Worm (Caenorhabditis elegans): Measurements from ENCODE around the gene K06B4.15.

The K06B4.15 gene

DNA sequence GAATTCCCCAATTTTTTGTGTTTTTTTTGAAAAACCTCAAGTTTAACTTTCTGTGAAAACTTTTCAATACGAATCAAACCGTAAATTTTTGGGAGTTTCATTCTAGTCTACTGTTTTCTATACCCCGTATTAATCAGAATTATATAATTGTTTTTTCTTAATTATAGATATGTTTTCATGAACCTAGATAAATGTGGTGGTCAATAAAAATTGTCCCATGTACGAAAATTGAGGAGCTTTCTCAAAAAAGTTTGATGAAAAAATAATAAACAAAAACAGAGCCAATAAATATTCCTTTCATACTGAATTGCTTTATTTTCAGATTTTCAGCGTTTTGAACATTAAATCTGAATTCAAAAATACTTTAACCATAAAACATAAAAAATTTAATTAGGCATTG, 40.2 kb downstream of the K06B4.15 start, which contains the start of gene Y6E2A.1:
Y6E2A.1 (minus strand) TSS at position 101 of the 400 bp plus-strand sequence.
- TF ChIP-seq flt-1 (GFP tag; IDR thresholded peaks at IDR 0.05) = no peak
- TF ChIP-seq T22C8.4 (GFP tag; IDR thresholded peaks at IDR 0.05) = no peak
- no peak for TF ChIP-seq ref-1 (GFP tag; conservative IDR thresholded peaks at IDR 0.05)
- no peak for TF ChIP-seq cog-1 (tag; optimal IDR thresholded peaks at IDR 0.05)
- no peak for TF ChIP-seq tab-1 (GFP tag; IDR thresholded peaks at IDR 0.05)
- TF ChIP-seq ztf-29 (GFP tag; IDR thresholded peaks at IDR 0.05) = no peak
- TF ChIP-seq med-1 (GFP tag; optimal IDR thresholded peaks at IDR 0.05; ENCODE audit: insufficient read depth) = no peak
- no peak for TF ChIP-seq ztf-23 (GFP tag; IDR thresholded peaks at IDR 0.05)
- no peak for TF ChIP-seq klf-2 (GFP tag; conservative IDR thresholded peaks at IDR 0.05)

DNA sequence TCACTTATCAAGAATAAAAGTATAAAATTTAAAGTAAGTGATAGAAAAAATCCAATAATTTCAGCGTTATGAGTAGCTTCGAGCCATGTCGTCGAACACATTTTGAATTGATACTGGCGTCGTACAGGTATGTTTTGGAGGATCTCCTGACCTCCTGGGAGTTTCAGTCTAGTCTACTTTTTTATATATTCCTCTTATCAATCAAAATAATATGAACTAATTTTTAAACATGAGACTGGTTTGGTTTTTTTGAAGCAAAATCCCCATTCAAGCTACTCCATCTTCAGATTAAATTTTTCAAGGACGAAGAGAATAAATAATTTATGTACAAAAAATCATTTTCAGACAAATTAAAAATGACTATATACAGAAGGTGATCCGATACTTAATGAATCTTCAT, 41.7 kb downstream of the K06B4.15 start, which contains the start of gene str-101:
str-101 (minus strand) TSS at position 101 of the 400 bp plus-strand sequence.
- TF ChIP-seq klf-2 (GFP tag; conservative IDR thresholded peaks at IDR 0.05) (no peak), T22C8.4 (GFP tag; IDR thresholded peaks at IDR 0.05) (no peak), tab-1 (GFP tag; IDR thresholded peaks at IDR 0.05) (no peak), med-1 (GFP tag; optimal IDR thresholded peaks at IDR 0.05; ENCODE audit: insufficient read depth) (no peak), cog-1 (tag; optimal IDR thresholded peaks at IDR 0.05) (no peak), ztf-29 (GFP tag; IDR thresholded peaks at IDR 0.05) (no peak), ref-1 (GFP tag; conservative IDR thresholded peaks at IDR 0.05) (no peak)

DNA sequence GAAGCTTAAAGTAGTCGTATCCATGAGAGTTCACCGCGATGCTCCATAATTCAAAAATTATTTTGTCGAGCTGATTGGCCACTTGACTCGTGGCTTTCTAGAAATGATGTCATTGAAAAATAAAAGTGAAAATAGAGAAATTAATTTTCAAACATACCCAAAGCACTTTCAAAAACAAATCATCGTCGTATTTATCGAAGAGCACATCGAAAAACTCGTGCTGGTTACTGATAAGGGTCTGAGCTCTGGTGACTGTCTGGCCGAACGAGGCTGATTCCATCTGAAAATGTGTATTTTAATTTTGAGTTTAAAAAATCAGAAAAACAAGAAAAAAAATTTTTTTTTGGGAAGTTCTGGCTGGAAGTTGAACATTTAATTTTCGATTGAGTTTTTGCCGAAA, 42.1 kb downstream of the K06B4.15 start:
- TF ChIP-seq tab-1 (GFP tag; IDR thresholded peaks at IDR 0.05) = no peak
- no peak for TF ChIP-seq ztf-23 (GFP tag; IDR thresholded peaks at IDR 0.05)
- no peak for TF ChIP-seq klf-2 (GFP tag; conservative IDR thresholded peaks at IDR 0.05)
- no peak for TF ChIP-seq cog-1 (tag; optimal IDR thresholded peaks at IDR 0.05)
- TF ChIP-seq ztf-29 (GFP tag; IDR thresholded peaks at IDR 0.05) = no peak
- TF ChIP-seq med-1 (GFP tag; optimal IDR thresholded peaks at IDR 0.05; ENCODE audit: insufficient read depth) = no peak
- no peak for TF ChIP-seq T22C8.4 (GFP tag; IDR thresholded peaks at IDR 0.05)
- no peak for TF ChIP-seq flt-1 (GFP tag; IDR thresholded peaks at IDR 0.05)

DNA sequence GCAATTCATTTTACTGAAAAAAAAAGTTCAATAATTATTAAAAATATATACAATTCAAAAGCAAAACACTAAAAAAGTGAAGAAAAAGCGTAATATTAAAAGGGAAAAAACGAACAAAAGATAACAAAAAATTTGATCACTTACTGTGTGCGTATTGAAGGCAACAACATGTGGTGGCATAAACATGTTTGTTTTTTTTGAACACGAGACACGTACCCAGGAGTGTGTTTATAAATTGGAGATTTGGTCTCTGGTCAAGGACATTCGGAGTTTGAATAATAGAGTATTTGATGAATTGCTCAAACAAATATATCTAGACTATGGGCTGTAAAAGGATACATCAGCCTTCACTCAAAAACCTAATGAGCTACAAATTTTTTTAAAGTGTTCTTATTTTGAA, 45.4 kb downstream of the K06B4.15 start:
- TF ChIP-seq ztf-23 (GFP tag; IDR thresholded peaks at IDR 0.05) (no peak), T22C8.4 (GFP tag; IDR thresholded peaks at IDR 0.05) (no peak), flt-1 (GFP tag; IDR thresholded peaks at IDR 0.05) (no peak), ztf-29 (GFP tag; IDR thresholded peaks at IDR 0.05) (no peak), klf-2 (GFP tag; conservative IDR thresholded peaks at IDR 0.05) (no peak), cog-1 (tag; optimal IDR thresholded peaks at IDR 0.05) (no peak), ref-1 (GFP tag; conservative IDR thresholded peaks at IDR 0.05) (no peak), med-1 (GFP tag; optimal IDR thresholded peaks at IDR 0.05; ENCODE audit: insufficient read depth) (no peak)

DNA sequence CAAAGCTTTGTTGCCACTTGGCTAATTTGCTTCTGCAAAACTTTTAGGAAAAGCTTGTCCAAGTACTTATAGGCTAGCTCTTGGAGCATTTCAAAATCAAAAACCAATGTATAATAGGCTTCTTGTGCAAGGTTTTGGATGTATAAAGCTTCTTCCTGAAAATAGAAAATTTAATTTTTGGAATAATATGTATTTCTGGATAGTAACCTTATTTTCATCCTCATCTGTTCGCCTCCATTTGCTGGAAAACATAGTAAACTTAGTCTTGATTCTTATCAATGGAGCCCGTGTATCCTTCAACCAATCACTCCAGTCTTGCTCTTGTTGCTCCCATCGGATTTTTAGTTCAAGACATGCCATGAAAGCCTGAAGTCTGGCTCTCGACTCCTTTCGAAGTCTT, 46.4 kb downstream of the K06B4.15 start, which contains the start of gene Y6E2A.4:
Y6E2A.4 (minus strand) TSS at position 101 of the 400 bp plus-strand sequence.
- TF ChIP-seq ztf-23 (GFP tag; IDR thresholded peaks at IDR 0.05) (no peak), ref-1 (GFP tag; conservative IDR thresholded peaks at IDR 0.05) (no peak), ztf-29 (GFP tag; IDR thresholded peaks at IDR 0.05) (no peak), cog-1 (tag; optimal IDR thresholded peaks at IDR 0.05) (no peak), flt-1 (GFP tag; IDR thresholded peaks at IDR 0.05) (no peak), klf-2 (GFP tag; conservative IDR thresholded peaks at IDR 0.05) (no peak), tab-1 (GFP tag; IDR thresholded peaks at IDR 0.05) (no peak), T22C8.4 (GFP tag; IDR thresholded peaks at IDR 0.05) (no peak), med-1 (GFP tag; optimal IDR thresholded peaks at IDR 0.05; ENCODE audit: insufficient read depth) (no peak)

DNA sequence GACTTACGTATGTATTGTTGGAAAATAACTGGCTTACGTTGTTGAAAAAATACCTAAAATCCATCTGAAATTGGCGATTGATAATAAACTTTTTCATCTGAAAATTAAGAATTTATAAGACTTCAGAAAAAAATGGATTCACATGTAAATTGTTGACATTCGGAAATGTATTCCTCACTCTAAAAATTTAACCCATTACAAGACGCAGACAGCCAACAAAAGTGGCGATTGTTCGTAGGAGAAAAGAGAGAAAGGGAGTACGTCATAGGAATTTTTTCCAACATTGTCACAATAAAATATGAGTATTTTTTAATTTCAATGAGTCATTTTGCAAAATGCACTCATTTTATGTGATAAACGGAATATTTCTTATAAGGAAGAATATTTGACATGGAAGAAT, 48.3 kb downstream of the K06B4.15 start, which contains the start of gene Y6E2A.5:
Y6E2A.5 (minus strand) TSS at position 101 of the 400 bp plus-strand sequence.
- no peak for TF ChIP-seq ztf-29 (GFP tag; IDR thresholded peaks at IDR 0.05)
- TF ChIP-seq tab-1 (GFP tag; IDR thresholded peaks at IDR 0.05) = no peak
- no peak for TF ChIP-seq ztf-23 (GFP tag; IDR thresholded peaks at IDR 0.05)
- no peak for TF ChIP-seq med-1 (GFP tag; optimal IDR thresholded peaks at IDR 0.05; ENCODE audit: insufficient read depth)
- no peak for TF ChIP-seq klf-2 (GFP tag; conservative IDR thresholded peaks at IDR 0.05)
- no peak for TF ChIP-seq flt-1 (GFP tag; IDR thresholded peaks at IDR 0.05)
- TF ChIP-seq ref-1 (GFP tag; conservative IDR thresholded peaks at IDR 0.05) = no peak
- TF ChIP-seq T22C8.4 (GFP tag; IDR thresholded peaks at IDR 0.05) = no peak
- TF ChIP-seq cog-1 (tag; optimal IDR thresholded peaks at IDR 0.05) = no peak

DNA sequence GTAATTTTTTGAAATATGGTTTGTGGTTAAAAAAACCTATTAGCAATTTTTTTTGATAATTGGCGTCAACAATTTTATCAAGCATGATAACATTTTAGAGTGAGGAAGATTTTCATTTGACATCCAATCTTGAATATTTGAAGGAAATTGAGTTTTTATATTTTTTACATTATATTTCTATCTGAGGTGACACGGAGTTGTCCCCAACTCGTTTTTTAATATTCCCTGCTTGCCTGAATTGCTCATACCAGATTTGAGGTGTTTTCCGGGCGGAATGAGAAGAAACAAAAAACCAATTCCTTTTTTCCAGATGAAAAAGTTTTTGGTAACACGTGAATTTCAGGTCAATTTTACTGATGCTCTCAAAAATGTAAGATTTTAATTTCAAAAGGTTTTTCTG, 49.3 kb downstream of the K06B4.15 start, which contains the start of gene Y6E2A.7:
Y6E2A.7 (plus strand) TSS at position 301 of the 400 bp plus-strand sequence.
- no peak for TF ChIP-seq med-1 (GFP tag; optimal IDR thresholded peaks at IDR 0.05; ENCODE audit: insufficient read depth)
- no peak for TF ChIP-seq T22C8.4 (GFP tag; IDR thresholded peaks at IDR 0.05)
- no peak for TF ChIP-seq flt-1 (GFP tag; IDR thresholded peaks at IDR 0.05)
- no peak for TF ChIP-seq cog-1 (tag; optimal IDR thresholded peaks at IDR 0.05)
- no peak for TF ChIP-seq klf-2 (GFP tag; conservative IDR thresholded peaks at IDR 0.05)
- TF ChIP-seq ref-1 (GFP tag; conservative IDR thresholded peaks at IDR 0.05) = no peak
- TF ChIP-seq tab-1 (GFP tag; IDR thresholded peaks at IDR 0.05) = no peak
- no peak for TF ChIP-seq ztf-23 (GFP tag; IDR thresholded peaks at IDR 0.05)
- TF ChIP-seq ztf-29 (GFP tag; IDR thresholded peaks at IDR 0.05) = no peak

DNA sequence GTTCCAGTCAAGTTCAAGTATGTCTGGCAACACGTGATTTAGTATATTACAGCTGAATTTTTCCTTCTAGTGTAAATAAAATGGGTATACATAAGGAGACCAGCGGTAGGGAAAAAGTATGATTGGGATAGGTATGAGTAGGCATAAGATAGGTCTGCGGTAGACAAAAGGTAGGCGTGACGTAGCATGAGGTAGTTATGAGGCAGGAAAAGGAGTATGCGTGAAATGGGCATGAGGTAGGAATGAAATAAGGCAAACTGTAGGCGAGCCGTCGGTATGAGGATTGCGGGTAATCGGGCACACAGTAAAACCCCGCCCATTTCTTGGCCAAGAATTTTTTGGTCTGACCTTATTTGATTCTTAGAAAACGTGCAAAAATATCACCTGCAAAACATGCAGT, 51.2 kb downstream of the K06B4.15 start:
- no peak for TF ChIP-seq med-1 (GFP tag; optimal IDR thresholded peaks at IDR 0.05; ENCODE audit: insufficient read depth)

All from whole organism, midembryonic.